Worm (Caenorhabditis elegans) whole organism, young adult: ENCODE results near the gene ZC250.2.

Experiments
- attf-3 ChIP-seq: fragments of 200-800 bp; sonication (Bioruptor generic); conservative IDR thresholded peaks from 2 replicates; pipeline ENCODE4 v1.3.6; 2022; ENCODE audit warnings: missing genetic modification reagents, missing genetic modification characterization, missing compliant biosample characterization
- ccch-3 ChIP-seq: fragments of 200-800 bp; sonication (Bioruptor generic); optimal IDR thresholded peaks from 2 replicates; lab custom pipeline; 2018; ENCODE audit warnings: mild to moderate bottlenecking, missing genetic modification characterization, missing compliant biosample characterization
- lin-35 ChIP-seq, 3 experiments: fragments of 150-350 bp in 2 of 3; sonication (generic microtip) in 1 of 3; optimal IDR thresholded peaks; 2 replicates each; lab custom pipeline; 2014 to 2018; ENCODE audit warnings: missing biosample characterization in 3 of 3, missing genetic modification characterization in 3 of 3, missing genetic modification reagents in 3 of 3
- unc-130 ChIP-seq: sonication (generic microtip); optimal IDR thresholded peaks from 2 replicates; lab custom pipeline; 2016; ENCODE audit warnings: missing genetic modification reagents, missing genetic modification characterization, missing compliant biosample characterization

- TF ChIP-seq unc-130 (GFP tag; lab: Kevin White, UChicago) (no peak), ccch-3 (GFP tag; lab: Kevin White, UChicago) (no peak), lin-35 (GFP tag; optimal IDR thresholded peaks at IDR 0.05; lab: Kevin White, UChicago) (no peak), attf-3 (GFP tag; lab: Robert Waterston, UW) (no peak)
Observed at ce11 chrV:5838576-5839366, 46.6 kb downstream of the ZC250.2 start, which contains the start of gene F26F12.2.
